Worm (Caenorhabditis elegans) whole organism, L3 larva: Measurements from ENCODE around the gene epc-1.

Experiments
- R02D3.7 ChIP-seq: fragments of 150-350 bp; optimal IDR thresholded peaks from 2 replicates; lab custom pipeline; 2014; ENCODE audit warnings: missing biosample characterization, missing genetic modification characterization
- ZK546.5 ChIP-seq: sonication (generic microtip); optimal IDR thresholded peaks from 2 replicates; lab custom pipeline; 2017; ENCODE audit warnings: missing biosample characterization, missing genetic modification characterization
- aly-2 ChIP-seq: fragments of 150-350 bp; optimal IDR thresholded peaks from 2 replicates; lab custom pipeline; 2014; ENCODE audit warnings: missing biosample characterization, missing genetic modification characterization
- ama-1 ChIP-seq: fragments of 150-350 bp; optimal IDR thresholded peaks from 2 replicates; lab custom pipeline; 2018
- ceh-16 ChIP-seq: sonication (generic microtip); optimal IDR thresholded peaks from 2 replicates; lab custom pipeline; 2017; ENCODE audit warnings: missing biosample characterization, missing genetic modification characterization
- ceh-28 ChIP-seq: fragments of 150-350 bp; optimal IDR thresholded peaks from 2 replicates; lab custom pipeline; 2014; ENCODE audit warnings: missing biosample characterization, missing genetic modification reagents, missing genetic modification characterization
- ceh-82 ChIP-seq: fragments of 150-350 bp; optimal IDR thresholded peaks from 2 replicates; lab custom pipeline; 2014; ENCODE audit warnings: missing biosample characterization, missing genetic modification characterization
- ceh-9 ChIP-seq: sonication (generic microtip); optimal IDR thresholded peaks from 2 replicates; lab custom pipeline; 2018; ENCODE audit warnings: missing biosample characterization, missing genetic modification characterization
- daf-12 ChIP-seq: fragments of 150-350 bp; optimal IDR thresholded peaks from 2 replicates; lab custom pipeline; 2014; ENCODE audit warnings: missing biosample characterization, missing genetic modification reagents, missing genetic modification characterization
- egl-27 ChIP-seq: sonication (generic microtip); optimal IDR thresholded peaks from 4 replicates; lab custom pipeline; 2017; ENCODE audit warnings: missing biosample characterization, missing genetic modification reagents, missing genetic modification characterization
- egl-5 ChIP-seq: fragments of 150-350 bp; optimal IDR thresholded peaks from 2 replicates; lab custom pipeline; 2017; ENCODE audit warnings: missing biosample characterization, missing genetic modification reagents, missing genetic modification characterization, inconsistent platforms
- elt-1 ChIP-seq: fragments of 150-350 bp; optimal IDR thresholded peaks from 2 replicates; lab custom pipeline; 2014; ENCODE audit warnings: missing biosample characterization, missing genetic modification characterization
- elt-2 ChIP-seq: sonication (generic microtip); optimal IDR thresholded peaks from 2 replicates; lab custom pipeline; 2016; ENCODE audit warnings: missing genetic modification reagents, mild to moderate bottlenecking, missing genetic modification characterization, missing compliant biosample characterization
- elt-3 ChIP-seq, 3 experiments: fragments of 150-350 bp in 1 of 3; sonication (generic microtip) in 2 of 3; optimal IDR thresholded peaks; 2 replicates in 2 of 3; 4 replicates in 1 of 3; lab custom pipeline; 2014 to 2017; ENCODE audit warnings: missing biosample characterization in 3 of 3, missing genetic modification characterization in 3 of 3
- eor-1 ChIP-seq, 2 experiments: fragments of 150-350 bp; optimal IDR thresholded peaks; 2 replicates each; lab custom pipeline; 2014 to 2018; ENCODE audit warnings: missing biosample characterization in 2 of 2, missing genetic modification characterization in 2 of 2
- fkh-10 ChIP-seq: sonication (generic microtip); optimal IDR thresholded peaks from 2 replicates; lab custom pipeline; 2017; ENCODE audit warnings: missing biosample characterization, missing genetic modification reagents, missing genetic modification characterization
- fkh-2 ChIP-seq: fragments of 150-350 bp; optimal IDR thresholded peaks from 2 replicates; lab custom pipeline; 2014; ENCODE audit warnings: missing biosample characterization, missing genetic modification reagents, missing genetic modification characterization
- fos-1 ChIP-seq: fragments of 150-350 bp; optimal IDR thresholded peaks from 2 replicates; lab custom pipeline; 2014; ENCODE audit warnings: missing biosample characterization, missing genetic modification characterization
- hmg-11 ChIP-seq: sonication (generic microtip); optimal IDR thresholded peaks from 2 replicates; lab custom pipeline; 2016; ENCODE audit warnings: missing genetic modification characterization, missing compliant biosample characterization
- jun-1 ChIP-seq: fragments of 150-350 bp; optimal IDR thresholded peaks from 2 replicates; lab custom pipeline; 2014; ENCODE audit warnings: missing biosample characterization, missing genetic modification reagents, missing genetic modification characterization
- lin-15B ChIP-seq: fragments of 150-350 bp; optimal IDR thresholded peaks from 2 replicates; lab custom pipeline; 2014; ENCODE audit warnings: missing biosample characterization, missing genetic modification characterization
- lin-39 ChIP-seq: fragments of 150-350 bp; optimal IDR thresholded peaks from 2 replicates; lab custom pipeline; 2018; ENCODE audit warnings: missing biosample characterization, missing genetic modification reagents, missing genetic modification characterization
- lsy-12 ChIP-seq: sonication (generic microtip); optimal IDR thresholded peaks from 2 replicates; lab custom pipeline; 2016; ENCODE audit warnings: mild to moderate bottlenecking, missing genetic modification characterization, missing compliant biosample characterization
- mdl-1 ChIP-seq: fragments of 150-350 bp; optimal IDR thresholded peaks from 2 replicates; lab custom pipeline; 2014; ENCODE audit warnings: missing biosample characterization, missing genetic modification characterization
- mml-1 ChIP-seq: fragments of 150-350 bp; sonication (generic microtip); optimal IDR thresholded peaks from 3 replicates; lab custom pipeline; 2014; ENCODE audit warnings: missing biosample characterization, missing genetic modification characterization
- nfya-1 ChIP-seq: sonication (generic microtip); optimal IDR thresholded peaks from 2 replicates; lab custom pipeline; 2017; ENCODE audit warnings: missing genetic modification characterization, mild to moderate bottlenecking, missing compliant biosample characterization, antibody characterized with exemption, moderate library complexity; ENCODE audit not compliant: insufficient read depth
- nhr-11 ChIP-seq: fragments of 150-350 bp; optimal IDR thresholded peaks from 2 replicates; lab custom pipeline; 2014; ENCODE audit warnings: missing biosample characterization, missing genetic modification characterization
- nhr-12 ChIP-seq: fragments of 150-350 bp; optimal IDR thresholded peaks from 2 replicates; lab custom pipeline; 2014; ENCODE audit warnings: missing biosample characterization, missing genetic modification characterization
- nhr-23 ChIP-seq: fragments of 150-350 bp; optimal IDR thresholded peaks from 2 replicates; lab custom pipeline; 2014; ENCODE audit warnings: missing biosample characterization, missing genetic modification reagents, missing genetic modification characterization
- nhr-237 ChIP-seq: fragments of 150-350 bp; optimal IDR thresholded peaks from 2 replicates; lab custom pipeline; 2014; ENCODE audit warnings: missing biosample characterization, missing genetic modification characterization
- nhr-25 ChIP-seq: sonication (generic microtip); optimal IDR thresholded peaks from 2 replicates; lab custom pipeline; 2017; ENCODE audit warnings: missing biosample characterization, missing genetic modification characterization
- nhr-28 ChIP-seq: fragments of 150-350 bp; optimal IDR thresholded peaks from 2 replicates; lab custom pipeline; 2014; ENCODE audit warnings: missing biosample characterization, missing genetic modification characterization
- nhr-43 ChIP-seq: sonication (generic microtip); optimal IDR thresholded peaks from 2 replicates; lab custom pipeline; 2016; ENCODE audit warnings: mild to moderate bottlenecking, missing genetic modification characterization, missing compliant biosample characterization; ENCODE audit not compliant: poor library complexity, severe bottlenecking
- nhr-67 ChIP-seq: fragments of 150-350 bp; optimal IDR thresholded peaks from 2 replicates; lab custom pipeline; 2014; ENCODE audit warnings: missing biosample characterization, missing genetic modification characterization
- nhr-76 ChIP-seq: fragments of 150-350 bp; sonication (generic microtip); optimal IDR thresholded peaks from 5 replicates; lab custom pipeline; 2014; ENCODE audit warnings: missing biosample characterization, missing genetic modification characterization
- nhr-77 ChIP-seq: fragments of 150-350 bp; optimal IDR thresholded peaks from 2 replicates; lab custom pipeline; 2014; ENCODE audit warnings: missing biosample characterization, missing genetic modification characterization
- pha-4 ChIP-seq: fragments of 150-350 bp; optimal IDR thresholded peaks from 2 replicates; lab custom pipeline; 2014; ENCODE audit warnings: missing biosample characterization, missing genetic modification reagents, missing genetic modification characterization
- pqm-1 ChIP-seq: fragments of 150-350 bp; optimal IDR thresholded peaks from 2 replicates; lab custom pipeline; 2017; ENCODE audit warnings: missing biosample characterization, missing genetic modification characterization, inconsistent platforms
- sea-2 ChIP-seq: fragments of 150-350 bp; sonication (generic microtip); optimal IDR thresholded peaks from 4 replicates; lab custom pipeline; 2014; ENCODE audit warnings: missing biosample characterization, missing genetic modification reagents, missing genetic modification characterization
- skn-1 ChIP-seq: fragments of 150-350 bp; optimal IDR thresholded peaks from 2 replicates; lab custom pipeline; 2014; ENCODE audit warnings: missing biosample characterization, missing genetic modification characterization
- snpc-4 ChIP-seq: fragments of 150-350 bp; optimal IDR thresholded peaks from 2 replicates; lab custom pipeline; 2014; ENCODE audit warnings: missing biosample characterization, missing genetic modification characterization
- tbx-2 ChIP-seq: sonication (generic microtip); optimal IDR thresholded peaks from 2 replicates; lab custom pipeline; 2016; ENCODE audit warnings: mild to moderate bottlenecking, missing genetic modification characterization, missing compliant biosample characterization
- unc-39 ChIP-seq: sonication (generic microtip); optimal IDR thresholded peaks from 4 replicates; lab custom pipeline; 2017; ENCODE audit warnings: missing biosample characterization, missing genetic modification characterization
- unc-62 ChIP-seq: fragments of 150-350 bp; sonication (generic microtip); optimal IDR thresholded peaks from 4 replicates; lab custom pipeline; 2014; ENCODE audit warnings: missing biosample characterization, missing genetic modification reagents, missing genetic modification characterization
- zag-1 ChIP-seq: fragments of 150-350 bp; optimal IDR thresholded peaks from 2 replicates; lab custom pipeline; 2014; ENCODE audit warnings: missing biosample characterization, missing genetic modification characterization
- ztf-11 ChIP-seq: fragments of 150-350 bp; optimal IDR thresholded peaks from 2 replicates; lab custom pipeline; 2014; ENCODE audit warnings: missing biosample characterization, missing genetic modification characterization
- ztf-4 ChIP-seq: fragments of 150-350 bp; optimal IDR thresholded peaks from 2 replicates; lab custom pipeline; 2014; ENCODE audit warnings: missing biosample characterization, missing genetic modification characterization

The epc-1 gene

DNA sequence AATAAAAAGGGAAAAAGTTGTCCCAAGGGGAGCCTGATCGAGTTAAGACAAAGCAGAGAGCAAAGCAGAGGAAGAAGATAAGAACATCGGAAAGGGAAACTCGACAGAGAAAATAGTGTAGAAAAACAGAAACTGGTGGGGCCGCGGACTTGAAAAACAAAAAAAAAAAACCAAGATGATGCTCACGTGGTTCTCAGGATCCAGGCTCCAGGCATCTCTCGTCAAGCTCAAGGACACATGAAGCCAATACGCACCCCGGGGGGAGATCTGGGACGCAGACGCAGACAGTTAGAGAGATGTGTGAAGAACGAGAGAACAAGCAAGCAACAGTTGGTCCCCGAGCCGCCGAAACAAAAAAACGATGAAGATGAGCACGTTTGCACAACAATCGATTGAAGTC is 52.3 kb downstream of the epc-1 start:
- TF ChIP-seq egl-5 (tag; lab: Kevin White, UChicago) (no peak), nhr-77 (no peak), elt-1 (tag; lab: Kevin White, UChicago) (peak; percentile 60), hmg-11 (tag; lab: Kevin White, UChicago) (peak; percentile 66), nhr-76 (tag; lab: Kevin White, UChicago) (no peak), nhr-67 (tag; lab: Kevin White, UChicago) (no peak), tbx-2 (peak; percentile 1), R02D3.7 (tag; lab: Kevin White, UChicago) (no peak), fkh-10 (GFP tag; lab: Kevin White, UChicago) (no peak), mml-1 (no peak), ceh-9 (tag; lab: Kevin White, UChicago) (no peak), ZK546.5 (no peak), ceh-82 (tag; lab: Kevin White, UChicago) (no peak), nhr-25 (tag; lab: Kevin White, UChicago) (no peak), lsy-12 (no peak), nhr-23 (tag; lab: Kevin White, UChicago) (no peak), ceh-28 (tag; lab: Kevin White, UChicago) (no peak), pha-4 (tag; lab: Kevin White, UChicago) (no peak), nhr-12 (no peak), fkh-2 (tag; lab: Kevin White, UChicago) (no peak), unc-62 (GFP tag; lab: Kevin White, UChicago) (peak; percentile 59), egl-27 (tag; lab: Kevin White, UChicago) (no peak), nhr-237 (tag; lab: Kevin White, UChicago) (no peak), nhr-43 (no peak), nhr-11 (tag; lab: Kevin White, UChicago) (peak; percentile 27), ztf-4 (tag; lab: Kevin White, UChicago) (peak; percentile 11), mdl-1 (tag; lab: Kevin White, UChicago) (peak; percentile 75), nfya-1 (peak; percentile 89), ceh-16 (tag; lab: Kevin White, UChicago) (no peak), elt-3 (tag; optimal IDR thresholded peaks at IDR 0.05; lab: Kevin White, UChicago) (no peak), jun-1 (tag; lab: Kevin White, UChicago) (no peak), skn-1 (tag; lab: Kevin White, UChicago) (no peak), unc-39 (tag; lab: Kevin White, UChicago) (no peak), sea-2 (GFP tag; lab: Kevin White, UChicago) (no peak), lin-15B (tag; lab: Kevin White, UChicago) (peak; percentile 32), zag-1 (tag; lab: Kevin White, UChicago) (no peak), aly-2 (tag; lab: Kevin White, UChicago) (no peak), lin-39 (tag; lab: Kevin White, UChicago) (peak; percentile 81), pqm-1 (tag; lab: Kevin White, UChicago) (no peak), nhr-28 (no peak), ama-1 (peak; percentile 8), daf-12 (tag; lab: Kevin White, UChicago) (no peak), fos-1 (tag; lab: Kevin White, UChicago) (no peak), eor-1 (tag; optimal IDR thresholded peaks at IDR 0.05; lab: Kevin White, UChicago) (no peak), ztf-11 (tag; lab: Kevin White, UChicago) (no peak), snpc-4 (tag; lab: Kevin White, UChicago) (peak; percentile 47), elt-2 (tag; lab: Kevin White, UChicago) (no peak)
